Worm (Caenorhabditis elegans) whole organism, L4 larva: ENCODE measurements around the gene icd-1.

Experiments used
- Y5F2A.4 ChIP-seq: fragments of 200-800 bp; sonication (Bioruptor generic); optimal IDR thresholded peaks from 2 replicates; lab custom pipeline; 2018; ENCODE audit warnings: mild to moderate bottlenecking, missing genetic modification characterization, missing compliant biosample characterization
- ZK546.5 ChIP-seq, 2 experiments: sonication (generic microtip); optimal IDR thresholded peaks; 2 replicates each; lab custom pipeline; 2017; ENCODE audit warnings: missing biosample characterization in 2 of 2, missing genetic modification characterization in 2 of 2
- aha-1 ChIP-seq: fragments of 150-350 bp; peaks from one replicate; lab custom pipeline; 2014; ENCODE audit warnings: missing biosample characterization, missing genetic modification characterization
- ama-1 ChIP-seq: fragments of 150-350 bp; optimal IDR thresholded peaks from 2 replicates; lab custom pipeline; 2014; ENCODE audit warnings: inconsistent platforms, mixed read lengths
- ceh-20 ChIP-seq: fragments of 200-800 bp; sonication (Bioruptor generic); IDR thresholded peaks from 2 replicates; pipeline ENCODE4 v1.3.6; 2022; ENCODE audit warnings: missing genetic modification reagents, missing genetic modification characterization, missing compliant biosample characterization
- ctbp-1 ChIP-seq: fragments of 200-800 bp; sonication (Bioruptor generic); IDR thresholded peaks from 2 replicates; pipeline ENCODE4 v1.3.6; 2022; ENCODE audit warnings: missing genetic modification reagents, missing genetic modification characterization, missing compliant biosample characterization
- dpl-1 ChIP-seq: fragments of 150-350 bp; optimal IDR thresholded peaks from 2 replicates; lab custom pipeline; 2014; ENCODE audit warnings: missing biosample characterization, missing genetic modification reagents, missing genetic modification characterization
- egl-27 ChIP-seq: sonication (generic microtip); optimal IDR thresholded peaks from 3 replicates; lab custom pipeline; 2017; ENCODE audit warnings: missing biosample characterization, missing genetic modification reagents, missing genetic modification characterization
- fos-1 ChIP-seq: fragments of 150-350 bp; optimal IDR thresholded peaks from 2 replicates; lab custom pipeline; 2014; ENCODE audit warnings: missing biosample characterization, missing genetic modification characterization
- nhr-25 ChIP-seq: sonication (generic microtip); optimal IDR thresholded peaks from 2 replicates; lab custom pipeline; 2017; ENCODE audit warnings: missing genetic modification characterization, mild to moderate bottlenecking, missing compliant biosample characterization, antibody characterized with exemption, moderate library complexity, borderline replicate concordance; ENCODE audit not compliant: insufficient read depth
- unc-39 ChIP-seq: sonication (generic microtip); optimal IDR thresholded peaks from 2 replicates; lab custom pipeline; 2017; ENCODE audit warnings: missing biosample characterization, missing genetic modification characterization
- zfp-2 ChIP-seq: sonication (generic microtip); optimal IDR thresholded peaks from 2 replicates; lab custom pipeline; 2016; ENCODE audit warnings: mild to moderate bottlenecking, missing genetic modification characterization, missing compliant biosample characterization
- zip-2 ChIP-seq: fragments of 150-350 bp; optimal IDR thresholded peaks from 2 replicates; lab custom pipeline; 2014; ENCODE audit warnings: missing biosample characterization, missing genetic modification characterization

DNA sequence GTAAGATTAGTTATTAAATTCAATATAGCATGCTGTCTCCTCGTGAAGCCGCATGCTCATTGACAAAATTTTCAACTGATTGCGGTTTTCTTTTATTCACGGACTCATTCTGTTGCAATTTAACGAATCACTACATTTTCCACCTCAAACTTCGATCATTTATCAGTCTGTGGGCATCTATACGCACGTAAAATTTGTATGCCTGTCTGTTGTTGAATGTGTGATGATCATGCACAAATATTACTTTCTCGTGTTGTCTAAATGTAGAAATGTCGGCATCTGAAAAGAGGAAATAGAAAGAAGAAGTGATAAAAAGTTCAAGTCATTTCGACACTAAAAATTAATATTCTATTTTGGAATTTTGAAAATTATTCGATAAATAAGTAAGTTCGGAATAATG lies 24.1 kb upstream of the icd-1 start:
- TF ChIP-seq ama-1 (lab: Kevin White, UChicago) (no peak), zfp-2 (tag; lab: Kevin White, UChicago) (no peak), zip-2 (tag; lab: Kevin White, UChicago) (no peak), ZK546.5 (tag; optimal IDR thresholded peaks at IDR 0.05; lab: Kevin White, UChicago) (no peak), ceh-20 (GFP tag; lab: Robert Waterston, UW) (no peak), fos-1 (tag; lab: Kevin White, UChicago) (no peak), nhr-25 (tag; lab: Kevin White, UChicago) (no peak), egl-27 (tag; lab: Kevin White, UChicago) (no peak), Y5F2A.4 (GFP tag; lab: Kevin White, UChicago) (no peak), dpl-1 (GFP tag; lab: Kevin White, UChicago) (no peak), aha-1 (tag; lab: Kevin White, UChicago) (no peak), ctbp-1 (GFP tag; lab: Robert Waterston, UW) (no peak), unc-39 (no peak)
